Fruit fly (Drosophila melanogaster): Measurements from ENCODE around the gene ds.

The ds gene

DNA sequence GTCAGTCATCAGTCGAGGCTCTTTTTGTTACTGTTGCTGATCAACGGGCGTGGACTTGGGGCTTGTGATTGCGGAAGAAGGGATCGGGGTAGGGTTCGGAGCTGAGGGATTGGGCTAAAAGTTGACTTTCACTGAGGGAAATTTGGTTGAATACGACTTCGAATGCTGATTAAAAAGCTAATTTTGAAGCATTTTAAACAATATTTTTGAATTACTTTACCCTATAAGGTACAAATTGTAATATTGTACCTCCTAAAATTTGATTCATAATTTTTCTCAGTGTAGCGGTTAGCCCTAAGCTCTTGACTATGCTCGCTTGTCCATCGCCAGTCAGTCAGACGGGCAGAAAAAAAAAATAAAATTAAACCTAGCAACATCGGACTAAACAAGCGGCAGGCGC, 68.3 kb downstream of the ds start:
- TF ChIP-seq pan (optimal IDR thresholded peaks at IDR 0.05): no peak
- no peak for TF ChIP-seq usp (GFP tag; optimal IDR thresholded peaks at IDR 0.05)
- no peak for TF ChIP-seq EcR (GFP tag; optimal IDR thresholded peaks at IDR 0.05)
- TF ChIP-seq Dll (optimal IDR thresholded peaks at IDR 0.05): no peak

DNA sequence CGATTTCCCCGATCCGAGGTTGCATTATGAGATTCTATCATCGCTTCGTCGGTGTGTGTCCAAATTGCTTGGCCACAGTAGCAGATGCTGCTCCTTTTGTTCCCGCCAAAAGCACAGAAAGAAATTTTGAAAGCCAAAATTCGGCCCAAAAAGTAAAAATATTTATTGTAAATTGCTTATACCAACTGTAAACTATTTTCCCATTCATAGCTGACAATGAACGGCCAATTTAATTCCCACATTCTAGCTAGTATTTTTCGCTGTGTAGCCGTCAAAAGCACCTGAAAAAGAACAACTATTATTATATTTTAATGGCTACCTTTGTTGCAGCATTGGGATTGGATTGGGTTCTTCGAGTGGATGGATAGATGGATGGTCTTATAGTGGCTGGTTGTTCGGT, 78.3 kb downstream of the ds start:
- no peak for TF ChIP-seq EcR (GFP tag; optimal IDR thresholded peaks at IDR 0.05)
- no peak for TF ChIP-seq usp (GFP tag; optimal IDR thresholded peaks at IDR 0.05)
- TF ChIP-seq pan (optimal IDR thresholded peaks at IDR 0.05): no peak
- no peak for TF ChIP-seq Dll (optimal IDR thresholded peaks at IDR 0.05)
- TF ChIP-seq psq (optimal IDR thresholded peaks at IDR 0.05): no peak
- no peak for TF ChIP-seq CG8478 (optimal IDR thresholded peaks at IDR 0.05)

DNA sequence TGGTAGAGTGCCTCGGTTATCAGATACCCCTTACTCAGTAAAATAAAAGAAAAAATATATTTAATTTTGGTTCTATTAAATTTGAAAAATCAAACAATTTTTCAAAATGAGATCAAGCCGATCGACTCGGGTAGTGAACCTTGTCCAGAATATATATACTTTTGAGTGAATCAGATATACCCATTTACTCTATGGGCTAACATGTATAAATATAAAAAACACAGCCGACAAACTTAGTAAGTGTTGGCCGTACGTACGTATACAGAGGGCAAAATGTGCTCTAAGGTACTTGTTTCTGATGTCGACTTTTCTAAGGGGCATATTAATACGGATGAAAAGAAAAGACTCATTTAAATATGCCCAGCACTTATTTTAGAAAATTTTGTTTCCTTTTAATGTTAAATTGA, 80.6 kb downstream of the ds start:
- no peak for TF ChIP-seq psq (optimal IDR thresholded peaks at IDR 0.05)
- TF ChIP-seq pan (optimal IDR thresholded peaks at IDR 0.05): peak; percentile 77

DNA sequence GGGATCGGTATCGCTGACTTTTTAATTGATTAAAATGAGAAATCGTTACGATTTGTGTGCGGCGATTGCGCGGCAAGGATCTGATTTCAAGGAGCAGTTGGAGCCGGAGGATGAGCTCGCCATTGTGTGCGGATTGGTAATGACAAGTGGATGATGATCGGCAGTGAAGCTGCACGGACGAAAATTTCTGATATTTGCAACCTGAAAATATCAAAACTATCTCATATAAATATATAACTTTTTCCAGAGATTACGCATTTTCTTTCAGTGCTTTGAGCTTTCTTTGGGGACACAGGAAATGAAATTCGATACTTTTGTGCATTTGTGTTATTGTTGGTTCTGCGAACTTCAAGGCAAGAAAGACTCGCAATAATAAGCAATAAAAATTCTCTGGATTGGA, 81.6 kb downstream of the ds start:
- TF ChIP-seq usp (GFP tag; optimal IDR thresholded peaks at IDR 0.05) (no peak), Dll (optimal IDR thresholded peaks at IDR 0.05) (no peak), pan (optimal IDR thresholded peaks at IDR 0.05) (no peak), psq (optimal IDR thresholded peaks at IDR 0.05) (no peak), CG8478 (optimal IDR thresholded peaks at IDR 0.05) (no peak), EcR (GFP tag; optimal IDR thresholded peaks at IDR 0.05) (no peak)

DNA sequence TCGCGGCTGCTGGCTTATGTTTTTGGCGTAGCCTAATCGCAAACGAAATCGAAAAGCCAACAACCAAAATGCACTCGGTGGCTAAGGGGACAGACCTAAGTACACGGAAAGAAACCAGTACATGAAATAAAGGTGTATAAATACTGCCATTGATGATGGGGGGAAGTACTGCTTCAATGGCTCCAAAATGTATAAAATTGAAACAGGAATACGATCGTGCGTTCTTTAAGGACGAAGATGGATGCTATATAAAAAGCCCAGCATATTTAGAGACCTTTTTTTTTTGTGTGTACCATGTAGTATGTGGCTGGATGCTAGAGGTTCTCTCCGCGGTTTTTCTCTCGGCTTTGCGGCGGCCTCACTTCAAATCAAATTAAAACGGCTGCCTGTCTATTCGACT, 84.6 kb downstream of the ds start:
- no peak for TF ChIP-seq Dll (optimal IDR thresholded peaks at IDR 0.05)
- no peak for TF ChIP-seq usp (GFP tag; optimal IDR thresholded peaks at IDR 0.05)
- no peak for TF ChIP-seq psq (optimal IDR thresholded peaks at IDR 0.05)
- TF ChIP-seq pan (optimal IDR thresholded peaks at IDR 0.05): no peak
- TF ChIP-seq CG8478 (optimal IDR thresholded peaks at IDR 0.05): no peak
- no peak for TF ChIP-seq EcR (GFP tag; optimal IDR thresholded peaks at IDR 0.05)

DNA sequence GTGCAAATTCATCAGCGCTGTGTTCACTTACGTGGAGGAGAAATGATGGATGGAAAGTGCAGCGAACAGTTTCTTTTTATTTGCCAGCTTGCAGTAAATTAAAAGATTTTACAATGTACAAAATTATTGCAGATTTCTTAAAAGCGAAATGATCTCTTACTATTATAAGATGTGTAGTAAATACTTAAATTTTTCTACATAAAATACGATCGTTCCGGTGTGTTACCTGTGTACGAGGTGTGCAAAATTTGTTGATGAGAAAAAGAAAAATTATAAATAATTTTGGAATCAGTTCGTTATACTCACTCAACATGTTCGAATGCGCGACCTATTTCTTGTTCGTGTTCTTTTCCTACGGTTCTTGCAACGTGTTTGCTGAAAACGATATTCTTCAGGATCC, 89.4 kb downstream of the ds start, which contains the start of gene CG2839:
Gene CG2839, plus strand, starts transcription at position 301 of the 400 bp plus-strand sequence.
- TF ChIP-seq Dll (optimal IDR thresholded peaks at IDR 0.05) (no peak), CG8478 (optimal IDR thresholded peaks at IDR 0.05) (no peak), pan (optimal IDR thresholded peaks at IDR 0.05) (no peak), EcR (GFP tag; optimal IDR thresholded peaks at IDR 0.05) (no peak), usp (GFP tag; optimal IDR thresholded peaks at IDR 0.05) (no peak), psq (optimal IDR thresholded peaks at IDR 0.05) (no peak)

DNA sequence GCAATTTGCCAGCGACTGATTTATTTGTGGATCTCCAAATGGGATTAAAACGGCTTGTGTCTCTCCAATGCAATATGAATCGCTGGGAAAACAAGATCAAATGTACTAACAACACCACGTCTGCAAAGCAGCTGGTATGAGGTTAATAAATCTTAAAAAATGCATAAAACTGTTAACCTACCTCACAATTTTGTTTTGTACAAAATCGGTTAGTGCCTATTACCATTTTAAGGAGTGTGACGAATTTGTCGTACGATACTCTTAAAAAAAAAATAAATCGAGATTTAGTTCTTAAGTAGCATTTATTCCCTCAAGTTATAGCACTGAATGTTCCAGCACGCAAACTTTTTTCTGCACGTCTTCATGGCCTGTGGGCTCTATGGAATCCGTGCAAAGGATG, 90.5 kb downstream of the ds start, which contains the start of gene lectin-21Ca:
Gene lectin-21Ca, plus strand, starts transcription at position 301 of the 400 bp plus-strand sequence.
- TF ChIP-seq psq (optimal IDR thresholded peaks at IDR 0.05): no peak
- TF ChIP-seq Dll (optimal IDR thresholded peaks at IDR 0.05): no peak
- TF ChIP-seq EcR (GFP tag; optimal IDR thresholded peaks at IDR 0.05): no peak
- no peak for TF ChIP-seq usp (GFP tag; optimal IDR thresholded peaks at IDR 0.05)
- no peak for TF ChIP-seq pan (optimal IDR thresholded peaks at IDR 0.05)

DNA sequence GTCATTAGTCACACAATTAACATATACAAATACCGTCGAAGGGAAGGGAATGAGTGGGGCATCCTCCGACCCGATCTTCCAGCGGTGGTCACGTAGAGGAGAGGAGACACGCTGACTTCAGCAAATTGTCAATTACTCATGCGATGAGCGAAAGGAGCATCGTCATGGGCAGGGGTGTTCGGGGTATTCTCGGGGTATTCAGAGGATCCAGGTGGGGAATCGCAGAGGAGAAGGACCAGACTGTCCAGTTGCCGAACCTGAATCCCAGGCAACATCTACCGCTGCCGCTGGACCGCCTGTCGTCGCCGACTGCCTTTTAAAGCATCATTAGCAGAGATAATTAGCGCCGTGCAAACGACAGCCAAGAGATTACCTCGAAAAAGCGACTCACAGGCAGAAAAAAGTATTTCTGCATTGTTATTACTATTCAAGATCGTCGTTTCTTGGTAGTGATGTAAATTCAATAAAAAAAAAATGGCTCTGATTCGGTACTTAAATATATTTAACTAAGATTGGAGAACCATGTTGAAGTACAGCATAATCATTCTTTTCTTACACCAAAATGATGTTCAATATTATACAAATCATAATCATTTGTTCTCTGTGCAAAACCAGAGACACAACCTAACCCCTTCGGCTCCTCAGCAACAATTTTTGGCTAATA, 91.4 kb downstream of the ds start:
- TF ChIP-seq usp (GFP tag; optimal IDR thresholded peaks at IDR 0.05) (no peak), EcR (GFP tag; optimal IDR thresholded peaks at IDR 0.05) (no peak), psq (optimal IDR thresholded peaks at IDR 0.05) (no peak), Dll (optimal IDR thresholded peaks at IDR 0.05) (no peak), CG8478 (optimal IDR thresholded peaks at IDR 0.05) (no peak), pan (optimal IDR thresholded peaks at IDR 0.05) (no peak)

DNA sequence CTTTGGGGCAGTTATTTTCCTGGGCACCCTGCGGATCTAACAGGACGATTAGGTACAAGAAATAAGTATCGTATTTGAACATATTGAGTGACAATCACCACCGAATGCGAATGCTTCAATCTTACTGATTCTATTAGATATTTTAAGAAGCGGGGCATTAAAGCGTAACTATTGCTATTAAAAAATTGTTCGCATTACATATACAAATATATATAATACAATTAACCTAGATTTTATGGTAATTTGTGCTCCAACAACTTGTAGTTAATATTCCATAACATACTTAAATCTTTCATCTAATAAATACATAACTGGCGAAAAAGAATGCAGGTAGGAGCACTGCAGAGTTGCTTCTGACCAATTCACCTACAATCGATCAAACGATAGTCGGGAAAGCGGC, 93.7 kb downstream of the ds start, which contains the start of gene lectin-21Cb:
Gene lectin-21Cb, minus strand, starts transcription at position 101 of the 400 bp plus-strand sequence.
- no peak for TF ChIP-seq pan (optimal IDR thresholded peaks at IDR 0.05)

DNA sequence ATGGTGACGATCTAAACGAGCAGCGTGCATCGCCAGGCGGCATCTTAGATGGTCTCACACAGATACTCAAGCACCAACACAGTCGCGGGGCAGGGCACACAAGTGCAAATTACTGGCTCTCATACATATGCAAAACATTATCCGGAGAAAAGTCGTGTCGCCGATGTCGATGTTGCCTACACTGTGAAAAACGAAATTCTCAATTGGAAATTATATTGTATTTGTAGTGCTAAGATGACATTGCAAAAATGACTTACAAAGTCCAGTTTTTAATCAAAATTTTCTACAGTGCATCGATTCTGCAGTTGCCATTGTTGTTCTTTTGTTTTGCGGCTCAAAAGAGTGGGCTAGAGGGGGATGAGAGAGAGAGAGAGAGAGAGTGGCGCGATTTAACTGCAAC, 95.0 kb downstream of the ds start:
- no peak for TF ChIP-seq EcR (GFP tag; optimal IDR thresholded peaks at IDR 0.05)
- no peak for TF ChIP-seq psq (optimal IDR thresholded peaks at IDR 0.05)
- no peak for TF ChIP-seq Dll (optimal IDR thresholded peaks at IDR 0.05)
- no peak for TF ChIP-seq CG8478 (optimal IDR thresholded peaks at IDR 0.05)
- no peak for TF ChIP-seq usp (GFP tag; optimal IDR thresholded peaks at IDR 0.05)
- no peak for TF ChIP-seq pan (optimal IDR thresholded peaks at IDR 0.05)

DNA sequence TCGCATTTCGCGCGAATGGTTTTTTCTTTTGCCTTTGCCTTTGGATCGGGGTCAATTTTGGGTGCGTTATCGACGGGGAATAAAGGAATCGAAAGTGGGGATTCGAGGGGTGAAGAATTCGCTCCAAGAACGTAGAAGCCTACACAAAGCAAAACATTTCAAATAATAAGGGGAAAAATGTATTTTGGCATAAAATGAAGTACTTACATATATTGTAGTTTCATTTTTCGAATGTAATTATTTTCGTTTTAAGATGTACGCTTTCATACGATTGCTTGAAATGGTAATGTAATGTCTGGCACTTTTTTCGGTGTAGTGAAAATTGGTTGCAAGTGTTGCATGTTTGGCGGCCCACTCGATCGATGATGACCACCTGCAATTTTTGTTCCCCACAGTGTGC, 99.8 kb downstream of the ds start:
- TF ChIP-seq psq (optimal IDR thresholded peaks at IDR 0.05): no peak
- TF ChIP-seq CG8478 (optimal IDR thresholded peaks at IDR 0.05): no peak
- TF ChIP-seq EcR (GFP tag; optimal IDR thresholded peaks at IDR 0.05): no peak
- no peak for TF ChIP-seq usp (GFP tag; optimal IDR thresholded peaks at IDR 0.05)
- no peak for TF ChIP-seq pan (optimal IDR thresholded peaks at IDR 0.05)
- TF ChIP-seq Dll (optimal IDR thresholded peaks at IDR 0.05): no peak

DNA sequence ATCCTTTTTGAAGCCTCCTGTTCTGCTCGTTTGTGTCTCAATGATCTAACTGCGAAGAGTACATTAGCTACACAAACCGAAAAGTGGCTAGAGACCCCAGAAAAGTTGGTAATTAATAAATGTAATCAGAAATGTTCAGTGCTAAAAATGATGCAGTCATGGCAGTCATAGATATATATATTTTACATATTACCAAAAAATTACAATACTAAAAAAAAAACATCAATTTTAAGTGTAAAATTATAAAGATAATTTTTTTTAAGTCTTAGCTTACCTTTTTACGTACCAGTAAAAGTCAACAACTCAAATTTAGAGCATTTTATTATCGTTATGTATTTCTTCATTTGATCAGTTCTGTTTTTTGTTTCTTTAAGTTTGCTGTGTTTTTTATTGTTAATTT, 102.0 kb downstream of the ds start:
- no peak for TF ChIP-seq CG8478 (optimal IDR thresholded peaks at IDR 0.05)
- TF ChIP-seq usp (GFP tag; optimal IDR thresholded peaks at IDR 0.05): no peak
- no peak for TF ChIP-seq psq (optimal IDR thresholded peaks at IDR 0.05)
- no peak for TF ChIP-seq Dll (optimal IDR thresholded peaks at IDR 0.05)
- TF ChIP-seq EcR (GFP tag; optimal IDR thresholded peaks at IDR 0.05): no peak
- TF ChIP-seq pan (optimal IDR thresholded peaks at IDR 0.05): no peak

DNA sequence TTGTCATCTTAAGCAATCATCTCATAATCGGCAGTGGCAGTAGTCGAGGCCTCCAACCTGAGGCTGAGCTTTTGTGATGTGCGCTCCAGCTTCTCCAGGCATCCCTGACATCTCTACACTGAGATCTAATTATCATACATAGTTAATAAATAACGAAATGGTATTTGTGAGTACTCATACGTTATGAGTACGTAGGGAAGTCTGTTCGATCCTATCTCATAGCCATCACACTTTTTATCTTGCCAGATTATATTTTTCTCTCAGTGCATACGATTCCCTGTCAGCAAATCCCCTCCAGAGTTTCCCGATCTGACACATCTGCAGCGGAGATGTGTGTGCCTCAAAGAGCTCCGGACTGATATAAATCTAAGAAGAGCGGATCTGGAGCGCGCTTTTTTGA, 105.3 kb downstream of the ds start:
- TF ChIP-seq Dll (optimal IDR thresholded peaks at IDR 0.05) (no peak), EcR (GFP tag; optimal IDR thresholded peaks at IDR 0.05) (no peak), psq (optimal IDR thresholded peaks at IDR 0.05) (no peak), CG8478 (optimal IDR thresholded peaks at IDR 0.05) (no peak), usp (GFP tag; optimal IDR thresholded peaks at IDR 0.05) (no peak), pan (optimal IDR thresholded peaks at IDR 0.05) (no peak)

All from whole organism.